Worm (Caenorhabditis elegans): Measurements from ENCODE around the gene catp-5.

DNA sequence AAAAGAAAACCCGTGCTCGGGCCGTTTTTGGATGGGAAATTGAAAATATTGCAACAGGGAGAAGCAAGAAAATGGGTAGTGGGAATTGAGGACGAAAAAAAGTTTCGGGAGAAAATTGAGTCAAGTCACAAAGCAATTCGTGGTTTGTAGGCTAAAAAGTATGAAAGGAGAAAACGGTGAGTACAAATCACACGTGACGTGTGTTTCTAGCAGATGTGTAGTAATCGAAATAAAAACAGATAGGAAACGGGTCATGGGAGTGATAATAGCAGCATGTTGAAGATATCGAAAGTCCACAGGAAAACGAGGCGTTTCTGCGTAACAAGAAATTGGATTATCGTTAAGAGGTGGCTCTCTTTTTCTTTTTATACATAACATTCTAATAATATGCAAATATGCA is 8.7 kb downstream of the catp-5 start:
- no peak for TF ChIP-seq him-1 (tag; optimal IDR thresholded peaks at IDR 0.05)
- no peak for TF ChIP-seq dao-5 (tag; optimal IDR thresholded peaks at IDR 0.05)
